Worm (Caenorhabditis elegans): ENCODE data around the gene egrh-1.

DNA sequence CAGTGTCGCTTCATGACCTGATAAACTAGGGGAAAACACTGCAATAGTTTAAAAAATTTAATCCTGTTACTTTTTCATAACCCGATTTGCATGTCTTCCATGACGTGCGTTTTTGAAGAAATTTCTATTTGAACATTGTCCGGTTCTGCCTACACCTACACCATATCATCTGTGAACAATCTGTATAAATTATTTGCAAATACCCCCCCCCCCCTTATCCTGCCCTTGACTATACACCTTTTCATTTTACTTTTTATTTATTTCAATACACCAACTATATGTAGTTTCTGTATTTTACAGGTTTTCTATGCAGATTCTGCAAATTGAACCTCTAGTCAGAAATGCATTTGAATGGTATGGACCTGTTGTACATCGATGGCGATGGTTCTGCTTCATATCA lies 42.5 kb downstream of the egrh-1 start, which contains the start of gene daf-6:
- TF ChIP-seq nhr-77 (tag; optimal IDR thresholded peaks at IDR 0.05): no peak
- no peak for TF ChIP-seq lsy-2 (tag; optimal IDR thresholded peaks at IDR 0.05)
- TF ChIP-seq ztf-11 (tag; optimal IDR thresholded peaks at IDR 0.05): no peak
- TF ChIP-seq ceh-82 (tag; optimal IDR thresholded peaks at IDR 0.05): no peak
- no peak for TF ChIP-seq blmp-1 (tag; optimal IDR thresholded peaks at IDR 0.05)
- TF ChIP-seq sox-4 (tag; optimal IDR thresholded peaks at IDR 0.05): no peak
- no peak for TF ChIP-seq dpl-1 (GFP tag; optimal IDR thresholded peaks at IDR 0.05)
- no peak for TF ChIP-seq unc-62 (GFP tag; optimal IDR thresholded peaks at IDR 0.05)
- no peak for TF ChIP-seq grh-1 (GFP tag; IDR thresholded peaks at IDR 0.05)
- TF ChIP-seq pax-3 (tag; optimal IDR thresholded peaks at IDR 0.05): no peak
- no peak for TF ChIP-seq skn-1 (tag; optimal IDR thresholded peaks at IDR 0.05)
- no peak for TF ChIP-seq nhr-12 (tag; optimal IDR thresholded peaks at IDR 0.05)
- no peak for TF ChIP-seq sptf-1 (tag; optimal IDR thresholded peaks at IDR 0.05)
- TF ChIP-seq lin-13 (GFP tag; optimal IDR thresholded peaks at IDR 0.05): no peak
